Worm (Caenorhabditis elegans): ENCODE data around the gene B0244.6.

ce11 chrIII:5721488-5721887 is 16.3 kb upstream of the B0244.6 start:
- no peak for TF ChIP-seq W03F9.2 (tag; optimal IDR thresholded peaks at IDR 0.05)
- no peak for TF ChIP-seq him-1 (tag; optimal IDR thresholded peaks at IDR 0.05)
- TF ChIP-seq dao-5 (tag; optimal IDR thresholded peaks at IDR 0.05) = no peak

Data from whole organism, L4/young adult.